Fruit fly (Drosophila melanogaster) whole organism, embryonic: ENCODE data around the gene spirit.

Experiments used
- Asciz ChIP-seq: fragments of 200-800 bp; sonication (Bioruptor generic); optimal IDR thresholded peaks from 2 replicates; lab custom pipeline; 2017; ENCODE audit warnings: missing biosample characterization, mild to moderate bottlenecking, missing genetic modification characterization, missing genetic modification reagents
- CG10979 ChIP-seq: fragments of 200-800 bp; sonication (Bioruptor generic); optimal IDR thresholded peaks from 2 replicates; lab custom pipeline; 2018; ENCODE audit warnings: missing biosample characterization, mild to moderate bottlenecking, missing genetic modification characterization, moderate library complexity
- CG11456 ChIP-seq: fragments of 200-800 bp; sonication (Bioruptor generic); IDR thresholded peaks from 3 replicates; pipeline ENCODE4 v1.3.6; 2022; ENCODE audit warnings: missing biosample characterization, missing genetic modification characterization
- CG11504 ChIP-seq: fragments of 200-800 bp; sonication (Bioruptor generic); optimal IDR thresholded peaks from 3 replicates; lab custom pipeline; 2019; ENCODE audit warnings: missing biosample characterization, mild to moderate bottlenecking, missing genetic modification characterization, moderate library complexity
- CG15269 ChIP-seq: fragments of 200-800 bp; sonication (Bioruptor generic); optimal IDR thresholded peaks from 2 replicates; lab custom pipeline; 2018; ENCODE audit warnings: missing biosample characterization, mild to moderate bottlenecking, missing genetic modification characterization, moderate library complexity
- CG17328 ChIP-seq: fragments of 200-800 bp; sonication (Bioruptor generic); IDR thresholded peaks from 2 replicates; pipeline ENCODE4 v1.3.6; 2022; ENCODE audit warnings: missing biosample characterization, missing genetic modification characterization
- CG17361 ChIP-seq: fragments of 200-800 bp; sonication (Bioruptor generic); IDR thresholded peaks from 3 replicates; pipeline ENCODE4 v1.3.6; 2022; ENCODE audit warnings: missing biosample characterization, missing genetic modification characterization
- CG17612 ChIP-seq: fragments of 200-800 bp; sonication (Bioruptor generic); IDR thresholded peaks from 2 replicates; pipeline ENCODE4 v1.3.6; 2022; ENCODE audit warnings: missing biosample characterization, missing genetic modification characterization
- CG18262 ChIP-seq: fragments of 200-800 bp; optimal IDR thresholded peaks from 3 replicates; lab custom pipeline; 2019; ENCODE audit warnings: missing biosample characterization, mild to moderate bottlenecking, missing genetic modification characterization, moderate library complexity
- CG2712 ChIP-seq: fragments of 200-800 bp; optimal IDR thresholded peaks from 3 replicates; lab custom pipeline; 2019; ENCODE audit warnings: missing biosample characterization, mild to moderate bottlenecking, missing genetic modification characterization, moderate library complexity
- CG7357 ChIP-seq: fragments of 200-800 bp; sonication (Bioruptor generic); IDR thresholded peaks from 3 replicates; pipeline ENCODE4 v1.3.6; 2022; ENCODE audit warnings: missing biosample characterization, missing genetic modification characterization
- CG7786 ChIP-seq: fragments of 200-800 bp; sonication (Bioruptor generic); optimal IDR thresholded peaks from 2 replicates; lab custom pipeline; 2016; ENCODE audit warnings: missing biosample characterization, missing genetic modification characterization
- CG8089 ChIP-seq: fragments of 200-800 bp; sonication (Bioruptor generic); optimal IDR thresholded peaks from 3 replicates; lab custom pipeline; 2016; ENCODE audit warnings: missing biosample characterization, missing genetic modification characterization
- CG9727 ChIP-seq: fragments of 200-800 bp; sonication (Bioruptor generic); optimal IDR thresholded peaks from 3 replicates; lab custom pipeline; 2017; ENCODE audit warnings: missing biosample characterization, mild to moderate bottlenecking, missing genetic modification characterization
- D19A ChIP-seq: fragments of 200-800 bp; optimal IDR thresholded peaks from 3 replicates; lab custom pipeline; 2019; ENCODE audit warnings: missing biosample characterization, mild to moderate bottlenecking, missing genetic modification characterization, moderate library complexity
- D19B ChIP-seq: fragments of 200-800 bp; sonication (Bioruptor generic); optimal IDR thresholded peaks from 2 replicates; lab custom pipeline; 2017; ENCODE audit warnings: missing biosample characterization, mild to moderate bottlenecking, missing genetic modification characterization
- E2f1 ChIP-seq: fragments of 200-800 bp; sonication (Bioruptor generic); IDR thresholded peaks from 2 replicates; pipeline ENCODE4 v1.3.6; 2022; ENCODE audit warnings: missing biosample characterization, missing genetic modification characterization
- Jarid2 ChIP-seq: fragments of 200-800 bp; sonication (Bioruptor generic); optimal IDR thresholded peaks from 3 replicates; lab custom pipeline; 2017; ENCODE audit warnings: mild to moderate bottlenecking, missing biosample characterization, missing genetic modification reagents, missing genetic modification characterization
- Nf-YB ChIP-seq: fragments of 200-800 bp; sonication (Bioruptor generic); optimal IDR thresholded peaks from 3 replicates; lab custom pipeline; 2019; ENCODE audit warnings: missing biosample characterization, mild to moderate bottlenecking, missing genetic modification characterization, moderate library complexity
- Nf-YC ChIP-seq: fragments of 200-800 bp; optimal IDR thresholded peaks from 3 replicates; lab custom pipeline; 2019; ENCODE audit warnings: missing biosample characterization, mild to moderate bottlenecking, missing genetic modification characterization, moderate library complexity
- Opbp ChIP-seq: fragments of 200-800 bp; sonication (Bioruptor generic); IDR thresholded peaks from 3 replicates; pipeline ENCODE4 v1.3.6; 2022; ENCODE audit warnings: missing biosample characterization, missing genetic modification characterization; ENCODE audit not compliant: partially characterized antibody
- Pdp1 ChIP-seq, 2 experiments: fragments of 200-800 bp; sonication (Bioruptor generic); optimal IDR thresholded peaks; 3 replicates each; lab custom pipeline; 2016; ENCODE audit warnings: missing biosample characterization in 2 of 2, missing genetic modification characterization in 2 of 2, mild to moderate bottlenecking in 1 of 2, moderate library complexity in 1 of 2
- Ravus ChIP-seq: fragments of 200-800 bp; sonication (Bioruptor generic); IDR thresholded peaks from 2 replicates; pipeline ENCODE4 v1.3.6; 2022; ENCODE audit warnings: missing biosample characterization, missing genetic modification characterization
- Rfx ChIP-seq: fragments of 200-800 bp; sonication (Bioruptor generic); IDR thresholded peaks from 2 replicates; pipeline ENCODE4 v1.3.6; 2022; ENCODE audit warnings: missing biosample characterization, missing genetic modification characterization
- Tbp ChIP-seq: fragments of >200 bp; optimal IDR thresholded peaks from 2 replicates; lab custom pipeline; 2018; ENCODE audit warnings: missing biosample characterization, missing genetic modification characterization
- abd-A ChIP-seq: fragments of 200-800 bp; sonication (Bioruptor generic); optimal IDR thresholded peaks from 3 replicates; lab custom pipeline; 2019; ENCODE audit warnings: missing biosample characterization, mild to moderate bottlenecking, missing genetic modification characterization, moderate library complexity
- bsh ChIP-seq, 2 experiments: fragments of 200-800 bp; sonication (Bioruptor generic); optimal IDR thresholded peaks; 2 replicates each; lab custom pipeline; 2017 to 2018; ENCODE audit warnings: mild to moderate bottlenecking in 2 of 2, missing biosample characterization in 2 of 2, missing genetic modification characterization in 2 of 2, moderate library complexity in 1 of 2
- cg ChIP-seq: fragments of 200-800 bp; sonication (Bioruptor generic); optimal IDR thresholded peaks from 3 replicates; lab custom pipeline; 2019; ENCODE audit warnings: missing biosample characterization, mild to moderate bottlenecking, missing genetic modification characterization, moderate library complexity
- crol ChIP-seq: fragments of 200-800 bp; sonication (Bioruptor generic); IDR thresholded peaks from 2 replicates; pipeline ENCODE4 v1.3.6; 2022; ENCODE audit warnings: missing biosample characterization, missing genetic modification characterization
- dmrt11E ChIP-seq: fragments of 200-800 bp; sonication (Bioruptor generic); optimal IDR thresholded peaks from 3 replicates; lab custom pipeline; 2018; ENCODE audit warnings: missing biosample characterization, mild to moderate bottlenecking, missing genetic modification characterization, moderate library complexity
- gem ChIP-seq: fragments of 200-800 bp; sonication (Bioruptor generic); optimal IDR thresholded peaks from 2 replicates; lab custom pipeline; 2019; ENCODE audit warnings: missing biosample characterization, mild to moderate bottlenecking, missing genetic modification characterization, moderate library complexity
- grn ChIP-seq: fragments of 200-800 bp; sonication (Bioruptor generic); optimal IDR thresholded peaks from 3 replicates; lab custom pipeline; 2017; ENCODE audit warnings: missing biosample characterization, missing genetic modification characterization
- gsb-n ChIP-seq: fragments of 200-800 bp; sonication (Bioruptor generic); optimal IDR thresholded peaks from 3 replicates; lab custom pipeline; 2018; ENCODE audit warnings: missing biosample characterization, mild to moderate bottlenecking, missing genetic modification characterization
- kni ChIP-seq: fragments of 200-800 bp; sonication (Bioruptor generic); optimal IDR thresholded peaks from 3 replicates; lab custom pipeline; 2017; ENCODE audit warnings: mild to moderate bottlenecking, missing biosample characterization, missing genetic modification reagents, missing genetic modification characterization
- lola ChIP-seq, 3 experiments: fragments of >200 bp in 2 of 3; fragments of 200-800 bp in 1 of 3; sonication (Bioruptor generic) in 1 of 3; optimal IDR thresholded peaks; 2 replicates each; lab custom pipeline; 2017 to 2019; ENCODE audit warnings: missing biosample characterization in 3 of 3, missing genetic modification characterization in 3 of 3, mild to moderate bottlenecking in 1 of 3, moderate library complexity in 1 of 3
- oc ChIP-seq: fragments of 200-800 bp; sonication (Bioruptor generic); optimal IDR thresholded peaks from 2 replicates; lab custom pipeline; 2018; ENCODE audit warnings: missing biosample characterization, mild to moderate bottlenecking, missing genetic modification characterization, moderate library complexity
- phol ChIP-seq: fragments of 200-800 bp; sonication (Bioruptor generic); optimal IDR thresholded peaks from 3 replicates; lab custom pipeline; 2018; ENCODE audit warnings: missing biosample characterization, mild to moderate bottlenecking, missing genetic modification characterization, moderate library complexity
- pros ChIP-seq: fragments of 200-800 bp; sonication (Bioruptor generic); optimal IDR thresholded peaks from 3 replicates; lab custom pipeline; 2019; ENCODE audit warnings: missing biosample characterization, mild to moderate bottlenecking, missing genetic modification characterization, moderate library complexity
- row ChIP-seq: fragments of 200-800 bp; sonication (Bioruptor generic); IDR thresholded peaks from 3 replicates; pipeline ENCODE4 v1.3.6; 2022; ENCODE audit warnings: missing biosample characterization, missing genetic modification characterization
- sens ChIP-seq: fragments of 200-800 bp; sonication (Bioruptor generic); peaks from one replicate; lab custom pipeline; 2016; ENCODE audit warnings: missing biosample characterization, missing genetic modification characterization
- sisA ChIP-seq: fragments of 200-800 bp; sonication (Bioruptor generic); IDR thresholded peaks from 2 replicates; pipeline ENCODE4 v1.3.6; 2022; ENCODE audit warnings: missing biosample characterization, missing genetic modification characterization
- sna ChIP-seq: fragments of 200-800 bp; sonication (Bioruptor generic); IDR thresholded peaks from 2 replicates; pipeline ENCODE4 v1.3.6; 2022; ENCODE audit warnings: missing biosample characterization, missing genetic modification characterization; ENCODE audit not compliant: partially characterized antibody

The spirit gene

dm6 chrX:8572939-8573594 is at the start of gene spirit:
Gene spirit, minus strand, starts transcription at chrX:8573593.
- peak in 1 of 2 experiments; percentile 89 for TF ChIP-seq Pdp1 (GFP tag; optimal IDR thresholded peaks at IDR 0.05; lab: Kevin White, UChicago)
- TF ChIP-seq CG17328 (GFP tag; lab: Robert Waterston, UW) = no peak

- TF ChIP-seq crol (peak; percentile 85), cg (peak; percentile 48), phol (tag; lab: Kevin White, UChicago) (no peak), pros (GFP tag; lab: Kevin White, UChicago) (peak; percentile 21), CG7786 (GFP tag; lab: Kevin White, UChicago) (no peak), oc (tag; lab: Kevin White, UChicago) (peak; percentile 83), Nf-YC (tag; lab: Kevin White, UChicago) (peak; percentile 22), Jarid2 (GFP tag; lab: Kevin White, UChicago) (peak; percentile 24), E2f1 (GFP tag; lab: Robert Waterston, UW) (no peak)
Measured at dm6 chrX:8622419-8622818, 49.0 kb upstream of the spirit start.

DNA sequence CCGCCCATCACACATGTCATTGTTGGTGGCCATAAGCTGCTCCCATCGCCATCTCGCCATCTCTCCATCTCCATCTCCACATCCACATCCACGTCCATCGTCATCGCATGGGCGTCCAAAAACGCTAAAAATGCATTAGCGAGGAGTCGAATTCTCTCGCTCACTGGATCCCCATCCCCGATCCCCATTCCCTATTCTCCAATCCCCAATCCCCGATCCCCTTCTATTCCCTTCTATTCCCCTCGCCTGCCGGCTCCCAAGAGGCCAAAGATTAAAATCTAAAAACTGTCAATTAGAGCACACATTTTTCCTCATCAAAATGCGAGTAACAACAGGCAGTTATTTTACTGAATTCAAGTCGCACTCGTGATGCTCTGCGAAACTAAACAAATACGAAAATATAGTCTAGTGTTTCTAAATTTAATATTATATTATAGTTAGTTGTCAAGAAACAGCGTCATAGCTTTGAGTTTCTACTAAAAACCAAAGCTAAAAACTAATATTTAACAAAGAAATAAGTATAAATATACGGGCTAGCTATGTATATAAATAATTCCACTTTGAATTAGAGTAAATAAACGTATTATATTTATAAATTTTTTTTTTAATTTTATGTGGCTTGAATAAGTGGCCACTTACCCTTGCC is 43.5 kb upstream of the spirit start:
- TF ChIP-seq gsb-n (tag; lab: Kevin White, UChicago) (no peak), dmrt11E (tag; lab: Kevin White, UChicago) (peak; percentile 44), CG2712 (tag; lab: Kevin White, UChicago) (peak; percentile 17), CG10979 (tag; lab: Kevin White, UChicago) (peak; percentile 30), CG17612 (no peak), oc (tag; lab: Kevin White, UChicago) (peak; percentile 79), bsh (GFP tag; optimal IDR thresholded peaks at IDR 0.05; lab: Kevin White, UChicago) (peak in 1 of 2 experiments; percentile 14), Nf-YB (peak; percentile 39), CG11456 (GFP tag; lab: Robert Waterston, UW) (0 out of 3 replicates have a peak, but pooled peaks have one; percentile 16), CG18262 (tag; lab: Kevin White, UChicago) (peak; percentile 40), gem (peak; percentile 35), crol (peak; percentile 70), lola (GFP tag; optimal IDR thresholded peaks at IDR 0.05; lab: Kevin White, UChicago) (peak in 1 of 3 experiments; percentile 21), grn (GFP tag; lab: Kevin White, UChicago) (peak; percentile 4), Opbp (GFP tag; lab: Robert Waterston, UW) (no peak), CG17361 (0 out of 3 replicates have a peak, but pooled peaks have one; percentile 34), CG9727 (GFP tag; lab: Kevin White, UChicago) (no peak), D19A (tag; lab: Kevin White, UChicago) (peak; percentile 96), CG11504 (tag; lab: Kevin White, UChicago) (peak; percentile 8)
- TF ChIP-seq, all 482 proteins: peak for 15

DNA sequence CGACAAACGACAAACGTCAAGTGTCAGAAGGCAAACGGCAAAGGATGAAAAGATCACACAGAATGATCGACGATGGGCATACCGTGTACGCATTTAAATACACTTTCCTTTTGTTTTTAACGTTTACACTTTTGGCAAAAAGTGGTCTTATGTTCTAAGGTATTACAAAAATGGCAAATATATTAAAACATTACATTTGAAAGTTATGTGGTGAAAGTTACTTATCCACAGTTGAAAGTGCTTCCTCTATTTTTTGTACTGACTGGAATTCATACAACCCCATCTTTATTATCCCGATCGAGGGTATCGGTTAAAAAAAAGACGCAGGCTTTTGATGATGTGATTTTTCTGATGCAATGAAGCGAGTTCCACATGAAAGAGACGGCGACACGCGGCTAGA is 42.9 kb upstream of the spirit start:
- TF ChIP-seq Asciz (GFP tag; lab: Kevin White, UChicago) (no peak), bsh (GFP tag; optimal IDR thresholded peaks at IDR 0.05; lab: Kevin White, UChicago) (no peak), Rfx (GFP tag; lab: Robert Waterston, UW) (no peak), Ravus (no peak), sna (GFP tag; lab: Robert Waterston, UW) (no peak), kni (GFP tag; lab: Kevin White, UChicago) (no peak), CG15269 (tag; lab: Kevin White, UChicago) (no peak), CG8089 (GFP tag; lab: Kevin White, UChicago) (no peak), Tbp (no peak), sisA (GFP tag; lab: Robert Waterston, UW) (no peak), dmrt11E (tag; lab: Kevin White, UChicago) (peak; percentile 8), row (GFP tag; lab: Robert Waterston, UW) (0 out of 3 replicates have a peak, but pooled peaks have one; percentile 29), abd-A (no peak), CG7357 (GFP tag; lab: Robert Waterston, UW) (no peak), D19B (peak; percentile 13), sens (GFP tag; lab: Kevin White, UChicago) (peak; percentile 62)
